Worm (Caenorhabditis elegans) whole organism, L4/young adult: ENCODE results near the gene elli-1.

ENCODE experiments used
- W03F9.2 ChIP-seq: fragments of 150-350 bp; optimal IDR thresholded peaks from 2 replicates; lab custom pipeline; 2014; ENCODE audit warnings: missing biosample characterization, missing genetic modification characterization
- him-1 ChIP-seq: sonication (generic microtip); optimal IDR thresholded peaks from 2 replicates; lab custom pipeline; 2016; ENCODE audit warnings: missing genotype, missing genetic modification reagents, missing genetic modification characterization, missing compliant biosample characterization

- TF ChIP-seq him-1 (tag; lab: Kevin White, UChicago) = no peak
- no peak for TF ChIP-seq W03F9.2
Measured at ce11 chrIV:8740952-8741438, 13.6 kb downstream of the elli-1 start, which contains the start of gene F21D5.6.
